Fruit fly (Drosophila melanogaster) whole organism, prepupa: ENCODE data around the gene Ipo9.

Experiments used
- CG32006 ChIP-seq: fragments of 200-800 bp; sonication (Bioruptor generic); optimal IDR thresholded peaks from 3 replicates; lab custom pipeline; 2017; ENCODE audit warnings: missing biosample characterization, mild to moderate bottlenecking, missing genetic modification characterization
- CG6792 ChIP-seq: fragments of 200-800 bp; sonication (Bioruptor generic); optimal IDR thresholded peaks from 3 replicates; lab custom pipeline; 2016; ENCODE audit warnings: missing biosample characterization, missing genetic modification characterization
- CG6854 ChIP-seq: fragments of 200-800 bp; sonication (Bioruptor generic); optimal IDR thresholded peaks from 2 replicates; lab custom pipeline; 2017; ENCODE audit warnings: missing biosample characterization, mild to moderate bottlenecking, missing genetic modification characterization
- CG7368 ChIP-seq: fragments of 200-800 bp; sonication (Bioruptor generic); optimal IDR thresholded peaks from 3 replicates; lab custom pipeline; 2016; ENCODE audit warnings: missing biosample characterization, missing genetic modification characterization
- CG9139 ChIP-seq: fragments of 200-800 bp; sonication (Bioruptor generic); optimal IDR thresholded peaks from 3 replicates; lab custom pipeline; 2017; ENCODE audit warnings: missing biosample characterization, mild to moderate bottlenecking, missing genetic modification characterization
- Ets96B ChIP-seq: fragments of 200-800 bp; optimal IDR thresholded peaks from 2 replicates; lab custom pipeline; 2019; ENCODE audit warnings: missing biosample characterization, mild to moderate bottlenecking, missing genetic modification characterization, moderate library complexity
- OdsH ChIP-seq: fragments of 200-800 bp; sonication (Bioruptor generic); optimal IDR thresholded peaks from 3 replicates; lab custom pipeline; 2016; ENCODE audit warnings: missing biosample characterization, missing genetic modification characterization
- fd59A ChIP-seq: fragments of 200-800 bp; sonication (Bioruptor generic); optimal IDR thresholded peaks from 2 replicates; lab custom pipeline; 2017; ENCODE audit warnings: missing biosample characterization, mild to moderate bottlenecking, missing genetic modification characterization, missing genetic modification reagents
- pdm3 ChIP-seq: fragments of 200-800 bp; sonication (Bioruptor generic); optimal IDR thresholded peaks from 3 replicates; lab custom pipeline; 2016; ENCODE audit warnings: missing biosample characterization, missing genetic modification characterization
- svp ChIP-seq: fragments of 200-800 bp; sonication (Bioruptor generic); peaks from one replicate; lab custom pipeline; 2016; ENCODE audit warnings: missing biosample characterization, missing genetic modification characterization

dm6 chr3R:11402894-11403293 is 9.4 kb upstream of the Ipo9 start:
- no peak for TF ChIP-seq OdsH (GFP tag; lab: Kevin White, UChicago)
- TF ChIP-seq CG6854 = no peak
- TF ChIP-seq CG32006 (GFP tag; lab: Kevin White, UChicago) = no peak
- TF ChIP-seq svp = no peak
- no peak for TF ChIP-seq CG6792
- TF ChIP-seq pdm3 (GFP tag; lab: Kevin White, UChicago) = no peak
- TF ChIP-seq CG7368 (GFP tag; lab: Kevin White, UChicago) = no peak
- no peak for TF ChIP-seq CG9139 (GFP tag; lab: Kevin White, UChicago)
- TF ChIP-seq Ets96B (tag; lab: Kevin White, UChicago) = no peak
- no peak for TF ChIP-seq fd59A (GFP tag; lab: Kevin White, UChicago)
